Fruit fly (Drosophila melanogaster): ENCODE results near the gene CG5854.

CG5854 gene

dm6 chr3R:23933684-23934575 is at the start of gene CG5854:
Gene CG5854 (plus strand): TSS chr3R:23933912.
- no peak for TF ChIP-seq h (optimal IDR thresholded peaks at IDR 0.05)
- TF ChIP-seq CG13424 (tag; optimal IDR thresholded peaks at IDR 0.05), result peak; percentile 69
- peak; percentile 43 for TF ChIP-seq CG31365 (tag; optimal IDR thresholded peaks at IDR 0.05)
- TF ChIP-seq salm (tag; optimal IDR thresholded peaks at IDR 0.05), result peak; percentile 61
- peak; percentile 79 for TF ChIP-seq HHEX (GFP tag; optimal IDR thresholded peaks at IDR 0.05)
- TF ChIP-seq Neu2 (GFP tag; optimal IDR thresholded peaks at IDR 0.05; ENCODE audit: borderline replicate concordance), result no peak
- TF ChIP-seq CG8944 (GFP tag; optimal IDR thresholded peaks at IDR 0.05), result peak; percentile 73
- TF ChIP-seq pros (GFP tag; optimal IDR thresholded peaks at IDR 0.05), result no peak
- peak; percentile 55 for TF ChIP-seq Dad (GFP tag; optimal IDR thresholded peaks at IDR 0.05)
- no peak for TF ChIP-seq ac (GFP tag; optimal IDR thresholded peaks at IDR 0.05)
- peak; percentile 29 for TF ChIP-seq sug (tag; optimal IDR thresholded peaks at IDR 0.05)
- TF ChIP-seq ind (GFP tag; optimal IDR thresholded peaks at IDR 0.05), result peak; percentile 73
- peak; percentile 74 for TF ChIP-seq bab2 (GFP tag; optimal IDR thresholded peaks at IDR 0.05)
- 0 out of 2 replicates have a peak, but pooled peaks have one; percentile 48 for TF ChIP-seq CG5953 (GFP tag; IDR thresholded peaks at IDR 0.05)
- peak; percentile 21 for TF ChIP-seq CG3838 (GFP tag; optimal IDR thresholded peaks at IDR 0.05)
- TF ChIP-seq crol (GFP tag; IDR thresholded peaks at IDR 0.05), result peak; percentile 78
- no peak for TF ChIP-seq zen2 (GFP tag; IDR thresholded peaks at IDR 0.05; ENCODE audit: partially characterized antibody)
- peak; percentile 11 for TF ChIP-seq CG17186 (GFP tag; optimal IDR thresholded peaks at IDR 0.05)
- TF ChIP-seq jumu (GFP tag; optimal IDR thresholded peaks at IDR 0.05), result peak; percentile 5
- no peak for TF ChIP-seq sc (optimal IDR thresholded peaks at IDR 0.05)
- TF ChIP-seq sc (GFP tag; optimal IDR thresholded peaks at IDR 0.05), result peak; percentile 62
- TF ChIP-seq tup (GFP tag; optimal IDR thresholded peaks at IDR 0.05), result peak; percentile 62
- TF ChIP-seq sima (GFP tag; optimal IDR thresholded peaks at IDR 0.05), result no peak
- peak; percentile 92 for TF ChIP-seq Awh (GFP tag; IDR thresholded peaks at IDR 0.05)
- TF ChIP-seq CG17802 (tag; optimal IDR thresholded peaks at IDR 0.05), result peak; percentile 55
- TF ChIP-seq danr (GFP tag; IDR thresholded peaks at IDR 0.05), result peak; percentile 35; the same call in 1 of the 2 replicates
- TF ChIP-seq Ets97D (GFP tag; optimal IDR thresholded peaks at IDR 0.05), result peak; percentile 60
- TF ChIP-seq CG31441 (GFP tag; IDR thresholded peaks at IDR 0.05), result peak; percentile 71
- peak; percentile 96 for TF ChIP-seq Med (GFP tag)
- TF ChIP-seq CHES-1-like (GFP tag; optimal IDR thresholded peaks at IDR 0.05), result peak; percentile 64
- peak; percentile 42 for TF ChIP-seq schlank (tag; optimal IDR thresholded peaks at IDR 0.05)
- TF ChIP-seq ken (GFP tag; IDR thresholded peaks at IDR 0.05), result peak; percentile 85
- no peak; the same call in 1 of the 2 replicates for TF ChIP-seq Ravus (GFP tag; IDR thresholded peaks at IDR 0.05)
- TF ChIP-seq ara (GFP tag; IDR thresholded peaks at IDR 0.05), result peak; percentile 63; the same call in 1 of the 2 replicates
- peak; percentile 16 for TF ChIP-seq ab (GFP tag; optimal IDR thresholded peaks at IDR 0.05)
- TF ChIP-seq Meics (GFP tag; optimal IDR thresholded peaks at IDR 0.05), result peak; percentile 70
- peak; percentile 60 for TF ChIP-seq CG4282 (GFP tag; optimal IDR thresholded peaks at IDR 0.05)
- TF ChIP-seq Chrac-16 (GFP tag; optimal IDR thresholded peaks at IDR 0.05), result peak; percentile 64
- TF ChIP-seq CG3281 (GFP tag; optimal IDR thresholded peaks at IDR 0.05), result peak; percentile 79
- TF ChIP-seq sisA (GFP tag; IDR thresholded peaks at IDR 0.05), result peak; percentile 58
- TF ChIP-seq CG9817 (tag; optimal IDR thresholded peaks at IDR 0.05), result peak; percentile 11
- TF ChIP-seq CG11723 (GFP tag; optimal IDR thresholded peaks at IDR 0.05), result peak; percentile 57
- TF ChIP-seq Vsx1 (GFP tag; optimal IDR thresholded peaks at IDR 0.05), result peak; percentile 62
- TF ChIP-seq zfh1 (GFP tag; IDR thresholded peaks at IDR 0.05), result peak; percentile 92
- TF ChIP-seq C15 (GFP tag; IDR thresholded peaks at IDR 0.05), result 0 out of 3 replicates have a peak, but pooled peaks have one; percentile 58
- TF ChIP-seq CoRest (tag; optimal IDR thresholded peaks at IDR 0.05), result peak; percentile 52
- no peak for TF ChIP-seq CrebB (tag; optimal IDR thresholded peaks at IDR 0.05)
- peak; percentile 75 for TF ChIP-seq ranshi (GFP tag; IDR thresholded peaks at IDR 0.05)
- peak; percentile 75 for TF ChIP-seq ap (GFP tag; IDR thresholded peaks at IDR 0.05)
- TF ChIP-seq Nf-YA (GFP tag; IDR thresholded peaks at IDR 0.05), result peak; percentile 72; the same call in 1 of the 2 replicates
